Worm (Caenorhabditis elegans): ENCODE data around the gene sec-5.

Gene sec-5

DNA sequence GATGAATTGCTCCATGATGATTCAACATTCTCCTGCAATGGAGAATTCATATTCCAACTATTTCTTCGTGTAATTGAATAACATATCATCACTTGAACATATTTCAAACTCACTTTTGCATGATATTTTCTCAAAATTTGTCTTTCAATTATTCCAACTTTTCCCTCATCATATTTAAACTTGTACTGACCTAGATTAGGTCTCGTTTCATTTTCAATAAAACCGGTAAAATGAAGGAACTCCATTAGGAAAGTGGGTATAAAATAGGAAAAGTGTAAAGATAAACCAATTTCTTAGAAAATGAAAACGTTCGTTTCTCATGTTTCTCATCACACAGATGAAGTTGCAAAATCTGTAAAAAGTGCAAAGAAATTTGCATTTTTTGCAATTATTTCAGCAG is 24.7 kb downstream of the sec-5 start, which contains the start of gene col-78:
col-78 (plus strand) TSS at position 301 of the 400 bp plus-strand sequence.
- no peak for TF ChIP-seq ztf-29 (GFP tag; IDR thresholded peaks at IDR 0.05)
- no peak for TF ChIP-seq ztf-23 (GFP tag; IDR thresholded peaks at IDR 0.05)
- no peak for TF ChIP-seq tab-1 (GFP tag; IDR thresholded peaks at IDR 0.05)
- no peak for TF ChIP-seq ref-1 (GFP tag; conservative IDR thresholded peaks at IDR 0.05)
- TF ChIP-seq flt-1 (GFP tag; IDR thresholded peaks at IDR 0.05): no peak
- TF ChIP-seq T22C8.4 (GFP tag; IDR thresholded peaks at IDR 0.05): no peak
- TF ChIP-seq med-1 (GFP tag; optimal IDR thresholded peaks at IDR 0.05; ENCODE audit: insufficient read depth): no peak
- TF ChIP-seq klf-2 (GFP tag; conservative IDR thresholded peaks at IDR 0.05): no peak
- no peak for TF ChIP-seq cog-1 (tag; optimal IDR thresholded peaks at IDR 0.05)

DNA sequence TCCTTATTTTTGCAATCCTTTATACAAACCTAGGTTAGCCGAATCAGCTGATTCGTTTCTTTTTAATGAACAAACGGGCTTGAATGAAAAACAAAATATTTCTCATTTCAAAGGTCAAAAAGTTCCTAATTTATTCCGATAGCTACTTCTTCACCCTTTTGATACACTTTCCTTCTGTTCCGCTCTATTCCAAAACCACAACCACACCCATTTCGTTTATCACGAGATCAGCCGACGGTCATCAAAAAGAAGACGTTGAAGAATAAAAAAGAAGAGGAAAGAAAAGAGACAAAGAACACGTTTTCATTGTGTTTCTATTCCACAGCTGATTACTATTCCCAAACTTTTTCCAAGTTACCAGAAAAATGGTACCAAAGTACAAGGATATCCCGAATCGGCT is 28.9 kb downstream of the sec-5 start:
- TF ChIP-seq ztf-23 (GFP tag; IDR thresholded peaks at IDR 0.05) (no peak), med-1 (GFP tag; optimal IDR thresholded peaks at IDR 0.05; ENCODE audit: insufficient read depth) (no peak), ref-1 (GFP tag; conservative IDR thresholded peaks at IDR 0.05) (no peak), cog-1 (tag; optimal IDR thresholded peaks at IDR 0.05) (no peak), klf-2 (GFP tag; conservative IDR thresholded peaks at IDR 0.05) (no peak), T22C8.4 (GFP tag; IDR thresholded peaks at IDR 0.05) (no peak), flt-1 (GFP tag; IDR thresholded peaks at IDR 0.05) (no peak), tab-1 (GFP tag; IDR thresholded peaks at IDR 0.05) (no peak)

DNA sequence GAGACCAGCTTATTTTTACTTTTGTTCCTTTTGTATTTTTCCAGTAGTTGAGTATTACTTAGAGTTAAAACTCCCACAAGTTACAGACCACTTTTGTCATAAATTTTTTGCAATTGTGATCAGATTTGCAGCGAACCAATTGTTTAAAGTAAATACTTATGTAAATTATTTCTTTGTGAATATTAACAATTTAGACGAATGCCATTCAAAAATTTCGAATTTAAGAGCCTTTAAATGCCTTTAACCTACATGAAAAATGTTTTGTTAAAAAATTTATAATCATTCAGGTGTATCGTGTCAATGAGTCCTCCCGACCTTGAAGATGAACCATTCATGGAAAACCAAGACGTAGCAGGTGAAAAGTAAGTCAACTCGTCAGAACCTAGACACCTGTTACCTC is 31.0 kb downstream of the sec-5 start, which contains the start of gene W07A12.4:
W07A12.4 (plus strand) TSS at position 301 of the 400 bp plus-strand sequence.
- TF ChIP-seq ztf-23 (GFP tag; IDR thresholded peaks at IDR 0.05): no peak
- no peak for TF ChIP-seq cog-1 (tag; optimal IDR thresholded peaks at IDR 0.05)
- no peak for TF ChIP-seq tab-1 (GFP tag; IDR thresholded peaks at IDR 0.05)
- TF ChIP-seq T22C8.4 (GFP tag; IDR thresholded peaks at IDR 0.05): no peak
- no peak for TF ChIP-seq flt-1 (GFP tag; IDR thresholded peaks at IDR 0.05)
- TF ChIP-seq klf-2 (GFP tag; conservative IDR thresholded peaks at IDR 0.05): no peak

DNA sequence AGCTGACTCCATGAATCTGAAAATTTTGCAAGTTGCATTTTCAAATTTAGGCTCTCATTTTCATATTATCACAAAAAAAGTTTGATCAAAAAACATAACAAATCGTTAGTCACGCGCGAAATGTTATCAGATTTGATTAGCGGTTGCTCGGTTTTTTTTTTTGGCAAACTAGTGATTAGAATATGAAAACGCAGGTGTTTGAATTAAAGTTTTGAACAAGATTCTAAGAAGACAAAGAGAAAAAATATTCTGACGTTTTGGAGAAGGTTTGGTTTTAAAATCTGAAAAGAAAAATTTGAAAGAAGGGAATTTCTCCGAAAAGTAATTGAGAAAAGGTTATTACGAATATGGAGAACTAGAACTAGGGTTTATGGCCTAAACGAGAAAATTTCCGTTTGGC is 32.6 kb downstream of the sec-5 start:
- TF ChIP-seq ztf-29 (GFP tag; IDR thresholded peaks at IDR 0.05) (no peak), klf-2 (GFP tag; conservative IDR thresholded peaks at IDR 0.05) (no peak), cog-1 (tag; optimal IDR thresholded peaks at IDR 0.05) (no peak), ztf-23 (GFP tag; IDR thresholded peaks at IDR 0.05) (no peak), ref-1 (GFP tag; conservative IDR thresholded peaks at IDR 0.05) (no peak), med-1 (GFP tag; optimal IDR thresholded peaks at IDR 0.05; ENCODE audit: insufficient read depth) (no peak), tab-1 (GFP tag; IDR thresholded peaks at IDR 0.05) (no peak), T22C8.4 (GFP tag; IDR thresholded peaks at IDR 0.05) (no peak), flt-1 (GFP tag; IDR thresholded peaks at IDR 0.05) (no peak)

DNA sequence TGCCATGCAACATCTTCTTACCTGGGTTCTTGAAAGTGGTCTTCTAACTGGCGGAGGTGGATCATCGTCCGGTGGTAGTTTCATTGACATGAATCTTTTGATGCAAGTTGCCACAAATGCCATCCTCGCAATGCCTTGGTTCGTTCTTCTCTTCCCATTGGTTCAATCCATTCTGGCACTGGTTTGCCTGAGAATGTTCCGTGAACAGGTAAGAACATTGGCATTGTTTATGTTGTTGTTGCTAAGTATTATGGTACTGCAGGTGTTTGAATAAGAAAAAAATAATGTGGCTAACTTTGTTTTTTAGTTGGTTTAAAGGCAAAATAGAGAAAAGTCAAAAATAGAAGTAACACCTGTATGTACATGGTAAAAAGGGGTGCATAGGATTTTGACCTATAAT is 33.2 kb downstream of the sec-5 start:
- TF ChIP-seq klf-2 (GFP tag; conservative IDR thresholded peaks at IDR 0.05) (no peak), T22C8.4 (GFP tag; IDR thresholded peaks at IDR 0.05) (no peak), ref-1 (GFP tag; conservative IDR thresholded peaks at IDR 0.05) (no peak), tab-1 (GFP tag; IDR thresholded peaks at IDR 0.05) (no peak), flt-1 (GFP tag; IDR thresholded peaks at IDR 0.05) (no peak), med-1 (GFP tag; optimal IDR thresholded peaks at IDR 0.05; ENCODE audit: insufficient read depth) (no peak), cog-1 (tag; optimal IDR thresholded peaks at IDR 0.05) (no peak), ztf-23 (GFP tag; IDR thresholded peaks at IDR 0.05) (no peak), ztf-29 (GFP tag; IDR thresholded peaks at IDR 0.05) (no peak)

DNA sequence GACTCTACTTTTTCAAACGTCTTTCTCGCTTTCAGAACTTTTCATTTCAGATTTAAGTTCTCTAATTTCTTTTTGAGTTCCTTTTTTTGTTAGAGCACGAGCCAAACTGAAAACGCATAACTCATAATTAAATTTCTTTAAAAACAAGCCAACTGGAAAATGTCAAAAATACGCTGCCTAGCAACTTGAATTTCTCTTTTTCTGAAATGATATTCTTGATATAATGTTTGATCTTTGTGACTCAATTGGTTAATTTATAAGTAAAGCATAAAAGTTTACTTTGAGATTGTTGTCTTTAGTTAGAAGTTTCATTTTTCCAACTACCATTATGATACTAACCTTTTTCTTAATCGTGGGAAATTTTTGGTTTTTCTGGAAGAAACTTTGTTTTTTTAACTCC is 35.8 kb downstream of the sec-5 start:
- no peak for TF ChIP-seq klf-2 (GFP tag; conservative IDR thresholded peaks at IDR 0.05)
- no peak for TF ChIP-seq flt-1 (GFP tag; IDR thresholded peaks at IDR 0.05)
- TF ChIP-seq T22C8.4 (GFP tag; IDR thresholded peaks at IDR 0.05): no peak
- TF ChIP-seq ztf-23 (GFP tag; IDR thresholded peaks at IDR 0.05): no peak
- TF ChIP-seq ref-1 (GFP tag; conservative IDR thresholded peaks at IDR 0.05): no peak
- TF ChIP-seq cog-1 (tag; optimal IDR thresholded peaks at IDR 0.05): no peak
- TF ChIP-seq tab-1 (GFP tag; IDR thresholded peaks at IDR 0.05): no peak
- TF ChIP-seq ztf-29 (GFP tag; IDR thresholded peaks at IDR 0.05): no peak
- no peak for TF ChIP-seq med-1 (GFP tag; optimal IDR thresholded peaks at IDR 0.05; ENCODE audit: insufficient read depth)

DNA sequence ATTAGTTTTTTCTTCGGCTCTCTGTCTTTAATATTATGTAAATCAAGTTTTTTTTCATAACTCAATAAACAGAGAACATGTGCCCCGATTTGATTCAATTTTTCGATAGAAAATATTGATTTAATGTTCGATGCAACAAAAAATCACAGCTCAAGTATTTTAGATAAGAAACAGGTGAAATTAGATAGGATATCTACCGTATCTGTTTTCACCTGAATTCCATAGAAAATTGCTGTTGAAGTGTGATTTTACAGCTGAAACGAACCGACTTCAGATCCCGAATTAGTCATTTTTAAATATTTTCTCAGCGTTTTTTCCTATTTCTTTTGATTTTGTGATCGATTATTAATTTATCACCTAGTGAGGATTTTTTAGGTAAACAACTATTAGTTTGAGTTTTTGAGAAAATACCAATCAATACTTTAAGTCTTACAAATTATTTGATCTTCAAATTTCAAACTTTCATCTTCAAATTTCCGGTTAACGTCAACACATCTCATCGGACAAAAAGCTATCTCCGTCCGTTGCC is 37.7 kb downstream of the sec-5 start, which contains the start of gene Y9C2UA.1:
Y9C2UA.1 (plus strand) TSS at position 479 of the 529 bp plus-strand sequence.
- TF ChIP-seq T22C8.4 (GFP tag; IDR thresholded peaks at IDR 0.05) (no peak), med-1 (GFP tag; optimal IDR thresholded peaks at IDR 0.05; ENCODE audit: insufficient read depth) (no peak), cog-1 (tag; optimal IDR thresholded peaks at IDR 0.05) (no peak), ztf-29 (GFP tag; IDR thresholded peaks at IDR 0.05) (no peak), klf-2 (GFP tag; conservative IDR thresholded peaks at IDR 0.05) (no peak), ref-1 (GFP tag; conservative IDR thresholded peaks at IDR 0.05) (no peak), tab-1 (GFP tag; IDR thresholded peaks at IDR 0.05) (no peak), flt-1 (GFP tag; IDR thresholded peaks at IDR 0.05) (no peak), ztf-23 (GFP tag; IDR thresholded peaks at IDR 0.05) (no peak)

DNA sequence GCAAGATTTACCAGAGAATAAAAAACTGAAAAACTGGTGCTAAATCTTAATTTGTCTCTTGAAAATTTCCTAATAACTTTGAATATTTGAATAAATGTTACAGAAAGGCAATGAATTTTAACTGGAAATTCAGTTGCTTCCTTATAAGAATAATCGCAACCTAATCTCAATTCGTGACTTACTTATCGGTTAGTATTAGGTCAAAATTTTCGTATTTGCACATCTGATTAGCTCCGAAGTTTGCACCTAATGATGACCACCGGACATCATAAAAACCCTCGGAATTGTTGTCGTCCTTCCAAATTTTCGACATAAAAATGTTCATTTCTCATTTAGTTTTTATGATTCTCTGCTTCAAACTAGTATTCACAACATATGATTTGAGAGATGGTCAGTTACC is 39.1 kb downstream of the sec-5 start, which contains the start of gene C16D2.3:
C16D2.3 (plus strand) TSS at position 301 of the 400 bp plus-strand sequence.
- no peak for TF ChIP-seq ref-1 (GFP tag; conservative IDR thresholded peaks at IDR 0.05)
- no peak for TF ChIP-seq klf-2 (GFP tag; conservative IDR thresholded peaks at IDR 0.05)
- no peak for TF ChIP-seq T22C8.4 (GFP tag; IDR thresholded peaks at IDR 0.05)
- TF ChIP-seq ztf-29 (GFP tag; IDR thresholded peaks at IDR 0.05): no peak
- TF ChIP-seq flt-1 (GFP tag; IDR thresholded peaks at IDR 0.05): no peak
- no peak for TF ChIP-seq cog-1 (tag; optimal IDR thresholded peaks at IDR 0.05)
- no peak for TF ChIP-seq med-1 (GFP tag; optimal IDR thresholded peaks at IDR 0.05; ENCODE audit: insufficient read depth)
- no peak for TF ChIP-seq ztf-23 (GFP tag; IDR thresholded peaks at IDR 0.05)
- no peak for TF ChIP-seq tab-1 (GFP tag; IDR thresholded peaks at IDR 0.05)

DNA sequence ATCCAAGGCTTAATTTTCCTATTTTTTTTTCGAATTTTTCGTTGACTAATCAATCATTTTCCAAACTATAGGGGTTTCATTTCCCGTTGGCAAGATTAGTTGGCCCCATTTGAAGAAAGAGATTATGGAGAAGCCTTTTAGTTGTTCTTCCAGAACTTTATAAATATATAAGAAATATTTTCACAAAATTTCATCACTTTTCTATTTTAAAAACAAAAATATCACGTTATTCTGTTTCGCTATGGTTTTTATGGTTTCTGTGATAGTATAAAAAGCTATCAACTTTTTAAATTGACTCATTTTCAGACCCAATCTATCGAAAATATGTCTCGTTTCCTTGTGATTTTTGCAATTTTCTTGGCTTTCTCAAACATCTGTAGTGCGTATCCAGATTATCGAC is 41.1 kb downstream of the sec-5 start, which contains the start of gene nlp-78:
nlp-78 (plus strand) TSS at position 301 of the 400 bp plus-strand sequence.
- TF ChIP-seq klf-2 (GFP tag; conservative IDR thresholded peaks at IDR 0.05) (no peak), cog-1 (tag; optimal IDR thresholded peaks at IDR 0.05) (no peak), flt-1 (GFP tag; IDR thresholded peaks at IDR 0.05) (no peak), T22C8.4 (GFP tag; IDR thresholded peaks at IDR 0.05) (no peak), ztf-23 (GFP tag; IDR thresholded peaks at IDR 0.05) (no peak), med-1 (GFP tag; optimal IDR thresholded peaks at IDR 0.05; ENCODE audit: insufficient read depth) (no peak), tab-1 (GFP tag; IDR thresholded peaks at IDR 0.05) (no peak), ref-1 (GFP tag; conservative IDR thresholded peaks at IDR 0.05) (no peak)
